Fruit fly (Drosophila melanogaster): Measurements from ENCODE around the gene CG4592.
A peak's percentile ranks its signal among the peaks of the same experiment; 100 is the strongest.

CG4592 gene

dm6 chr2L:9956993-9957652 lies 35.7 kb downstream of the CG4592 start, which contains the start of the genes CG4658 and CG5846 (continued):
- TF ChIP-seq BEAF-32 (GFP tag; optimal IDR thresholded peaks at IDR 0.05) (peak; percentile 19), CG8924 (tag; optimal IDR thresholded peaks at IDR 0.05) (peak; percentile 96), crp (GFP tag; optimal IDR thresholded peaks at IDR 0.05) (peak in 1 of 2 experiments; percentile 60), cwo (GFP tag; optimal IDR thresholded peaks at IDR 0.05) (peak; percentile 82), ems (GFP tag; optimal IDR thresholded peaks at IDR 0.05) (peak; percentile 80), ap (GFP tag; IDR thresholded peaks at IDR 0.05) (peak; percentile 94), Dbx (GFP tag; IDR thresholded peaks at IDR 0.05) (peak; percentile 94), dysf (GFP tag; IDR thresholded peaks at IDR 0.05) (peak; percentile 95), CG8388 (GFP tag; optimal IDR thresholded peaks at IDR 0.05) (peak; percentile 96), ase (GFP tag; IDR thresholded peaks at IDR 0.05) (peak; percentile 92), CG9932 (GFP tag; IDR thresholded peaks at IDR 0.05) (peak; percentile 90), Sox100B (GFP tag; optimal IDR thresholded peaks at IDR 0.05) (peak; percentile 91), repo (GFP tag; optimal IDR thresholded peaks at IDR 0.05) (peak; percentile 27), btn (GFP tag; optimal IDR thresholded peaks at IDR 0.05) (no peak), CG9797 (GFP tag; optimal IDR thresholded peaks at IDR 0.05) (peak; percentile 77), trh (GFP tag; optimal IDR thresholded peaks at IDR 0.05) (peak; percentile 80), wdn (GFP tag; IDR thresholded peaks at IDR 0.05) (peak; percentile 87), CG11093 (GFP tag; IDR thresholded peaks at IDR 0.05) (peak; percentile 91), CG7987 (GFP tag; optimal IDR thresholded peaks at IDR 0.05) (peak; percentile 68), CG8089 (GFP tag; optimal IDR thresholded peaks at IDR 0.05) (peak; percentile 72), br (optimal IDR thresholded peaks at IDR 0.05) (no peak), CG6683 (GFP tag; optimal IDR thresholded peaks at IDR 0.05) (peak; percentile 75), Hand (GFP tag; optimal IDR thresholded peaks at IDR 0.05) (peak; percentile 79), Deaf1 (tag; optimal IDR thresholded peaks at IDR 0.05) (peak; percentile 79), sisA (GFP tag; IDR thresholded peaks at IDR 0.05) (peak; percentile 93), Scr (GFP tag; IDR thresholded peaks at IDR 0.05; ENCODE audit: partially characterized antibody) (no peak), HmgD (GFP tag; optimal IDR thresholded peaks at IDR 0.05) (peak; percentile 23), CG14965 (GFP tag; optimal IDR thresholded peaks at IDR 0.05; ENCODE audit: borderline replicate concordance) (no peak), HLH4C (GFP tag; IDR thresholded peaks at IDR 0.05; ENCODE audit: partially characterized antibody) (no peak), CG4820 (GFP tag; optimal IDR thresholded peaks at IDR 0.05) (peak; percentile 90), CG13894 (tag; optimal IDR thresholded peaks at IDR 0.05) (peak; percentile 90), mirr (GFP tag; optimal IDR thresholded peaks at IDR 0.05) (peak; percentile 45), unpg (GFP tag; optimal IDR thresholded peaks at IDR 0.05) (peak; percentile 97), CG7372 (GFP tag; IDR thresholded peaks at IDR 0.05) (peak; percentile 81), sim (GFP tag; IDR thresholded peaks at IDR 0.05) (peak; percentile 93), hth (optimal IDR thresholded peaks at IDR 0.05) (no peak), lilli (GFP tag; optimal IDR thresholded peaks at IDR 0.05) (peak; percentile 94), CG3281 (GFP tag; optimal IDR thresholded peaks at IDR 0.05) (peak; percentile 89), klu (GFP tag; IDR thresholded peaks at IDR 0.05) (peak; percentile 87), MESR4 (GFP tag; optimal IDR thresholded peaks at IDR 0.05) (peak; percentile 60), CG15514 (GFP tag; optimal IDR thresholded peaks at IDR 0.05) (peak; percentile 82), CG1647 (GFP tag; optimal IDR thresholded peaks at IDR 0.05) (peak; percentile 71), Doc2 (GFP tag; IDR thresholded peaks at IDR 0.05) (peak; percentile 48; the same call in 1 of the 2 replicates), CG14667 (GFP tag; IDR thresholded peaks at IDR 0.05) (peak; percentile 94), CG12219 (GFP tag; optimal IDR thresholded peaks at IDR 0.05) (peak; percentile 77), CG2202 (tag; optimal IDR thresholded peaks at IDR 0.05) (peak; percentile 91), Max (GFP tag; optimal IDR thresholded peaks at IDR 0.05) (peak; percentile 90), lab (GFP tag; optimal IDR thresholded peaks at IDR 0.05) (peak; percentile 94), al (GFP tag; IDR thresholded peaks at IDR 0.05) (peak; percentile 93), CG17829 (tag; optimal IDR thresholded peaks at IDR 0.05) (peak; percentile 97)
